Worm (Caenorhabditis elegans) whole organism, L1 larva: ENCODE measurements around the gene sel-7.

Source experiments
- C34B4.2 ChIP-seq: sonication (generic microtip); optimal IDR thresholded peaks from 2 replicates; lab custom pipeline; 2017; ENCODE audit warnings: mild to moderate bottlenecking, missing genetic modification characterization, missing compliant biosample characterization
- Y116A8C.19 ChIP-seq: sonication (generic microtip); optimal IDR thresholded peaks from 2 replicates; lab custom pipeline; 2016; ENCODE audit warnings: missing compliant biosample characterization, missing genetic modification characterization, borderline replicate concordance
- fkh-8 ChIP-seq: sonication (generic microtip); optimal IDR thresholded peaks from 2 replicates; lab custom pipeline; 2016; ENCODE audit warnings: mild to moderate bottlenecking, missing genetic modification characterization, missing compliant biosample characterization
- lsy-2 ChIP-seq, 2 experiments: fragments of 150-350 bp; optimal IDR thresholded peaks; 2 replicates each; lab custom pipeline; 2014; ENCODE audit warnings: missing biosample characterization in 2 of 2, missing genetic modification characterization in 2 of 2
- nhr-12 ChIP-seq: sonication (generic microtip); optimal IDR thresholded peaks from 2 replicates; lab custom pipeline; 2017; ENCODE audit warnings: missing biosample characterization, missing genetic modification characterization
- nhr-28 ChIP-seq: fragments of 150-350 bp; optimal IDR thresholded peaks from 2 replicates; lab custom pipeline; 2014; ENCODE audit warnings: missing biosample characterization, missing genetic modification characterization

ce11 chrX:14335621-14336020, 4.7 kb downstream of the sel-7 start:
- TF ChIP-seq nhr-12 (tag; lab: Kevin White, UChicago) (no peak), C34B4.2 (no peak), lsy-2 (tag; optimal IDR thresholded peaks at IDR 0.05; lab: Kevin White, UChicago) (no peak), nhr-28 (tag; lab: Kevin White, UChicago) (no peak), Y116A8C.19 (tag; lab: Kevin White, UChicago) (no peak), fkh-8 (tag; lab: Kevin White, UChicago) (no peak)
